Worm (Caenorhabditis elegans): Measurements from ENCODE around the gene str-150.
A peak's percentile ranks its signal among the peaks of the same experiment; 100 is the strongest.

str-150 gene

DNA sequence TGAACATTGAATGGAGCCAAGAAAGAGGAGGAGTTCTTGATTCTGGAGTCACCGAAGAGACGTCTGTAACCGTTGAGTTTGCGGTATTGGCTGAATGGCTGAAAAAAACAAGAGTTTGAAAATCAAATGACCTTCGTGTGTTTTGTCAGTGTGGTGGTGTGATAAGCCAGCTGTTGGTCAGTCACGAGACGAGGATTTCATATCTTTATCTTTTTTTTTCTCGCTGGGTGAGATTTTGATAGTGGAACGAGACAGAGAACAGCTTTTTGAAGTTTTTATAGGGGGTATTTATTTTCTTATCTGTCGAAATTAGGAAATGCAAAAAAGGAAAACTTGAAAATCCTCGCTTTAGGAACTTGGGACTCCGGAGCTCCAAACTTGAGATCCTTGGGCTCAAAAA lies 11.4 kb downstream of the str-150 start:
- TF ChIP-seq nhr-80 (tag; optimal IDR thresholded peaks at IDR 0.05): peak; percentile 20
- no peak for TF ChIP-seq T26A5.8 (tag; optimal IDR thresholded peaks at IDR 0.05)
- 0 out of 2 replicates have a peak, but pooled peaks have one; percentile 8 for TF ChIP-seq K11D2.4 (GFP tag; IDR thresholded peaks at IDR 0.05)
- no peak for TF ChIP-seq F10E7.11 (tag; optimal IDR thresholded peaks at IDR 0.05)
- TF ChIP-seq pbrm-1 (GFP tag; IDR thresholded peaks at IDR 0.05): peak; percentile 25; the same call in 1 of the 2 replicates
- no peak for TF ChIP-seq F23B12.7 (tag; optimal IDR thresholded peaks at IDR 0.05; ENCODE audit: insufficient read depth)
- TF ChIP-seq attf-5 (GFP tag; optimal IDR thresholded peaks at IDR 0.05): no peak
- no peak for TF ChIP-seq hlh-26 (GFP tag; conservative IDR thresholded peaks at IDR 0.05)

DNA sequence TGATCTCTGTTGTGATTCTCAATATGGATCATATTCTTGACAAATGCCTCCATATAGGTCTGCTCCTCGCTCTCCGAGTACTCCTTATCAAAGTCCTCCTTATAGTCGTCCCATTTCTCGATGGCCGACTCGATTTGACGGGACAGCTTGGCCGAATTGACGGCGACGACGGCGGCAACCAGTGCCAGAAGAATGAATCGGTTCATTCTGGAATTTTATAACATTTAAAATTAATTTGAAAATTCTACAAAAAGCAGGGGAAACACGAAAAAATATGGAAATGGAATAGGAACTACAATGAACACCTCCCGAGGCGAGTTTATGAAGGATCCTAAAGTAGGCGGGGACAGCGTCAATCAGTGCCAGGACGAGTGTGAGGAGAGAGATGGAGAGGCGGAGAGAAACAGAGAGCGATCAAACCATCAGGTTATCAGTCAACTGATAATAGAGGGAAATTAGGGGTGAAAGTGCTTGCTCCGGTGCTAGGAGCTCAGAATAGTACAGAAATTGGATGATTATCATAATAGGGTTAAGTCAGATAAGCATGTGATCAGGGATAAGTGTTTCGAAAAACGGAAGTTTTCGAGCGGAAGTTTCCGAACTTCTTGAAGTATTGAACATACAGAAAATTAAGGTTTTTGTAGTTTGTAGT lies 12.2 kb downstream of the str-150 start, which contains the start of gene cpl-1:
TSS of gene cpl-1 (minus strand) at position 207 of the 652 bp plus-strand sequence.
- no peak for TF ChIP-seq gei-17 (GFP tag; optimal IDR thresholded peaks at IDR 0.05)
- no peak for TF ChIP-seq bed-2 (GFP tag; IDR thresholded peaks at IDR 0.05)
- TF ChIP-seq hsf-1 (GFP tag; IDR thresholded peaks at IDR 0.05): no peak
- no peak for TF ChIP-seq ztf-25 (GFP tag; IDR thresholded peaks at IDR 0.05)
- TF ChIP-seq nhr-80 (tag; optimal IDR thresholded peaks at IDR 0.05): peak; percentile 74
- TF ChIP-seq nhr-179 (tag; optimal IDR thresholded peaks at IDR 0.05): no peak
- no peak for TF ChIP-seq repo-1 (tag; optimal IDR thresholded peaks at IDR 0.05)
- no peak for TF ChIP-seq nfya-1 (tag; optimal IDR thresholded peaks at IDR 0.05; ENCODE audit: borderline replicate concordance, insufficient read depth)
- TF ChIP-seq B0261.1 (tag; optimal IDR thresholded peaks at IDR 0.05): no peak
- TF ChIP-seq nfya-2 (GFP tag; IDR thresholded peaks at IDR 0.05): no peak
- no peak for TF ChIP-seq efl-1 (GFP tag; optimal IDR thresholded peaks at IDR 0.05)
- no peak for TF ChIP-seq snpc-1.1 (tag; optimal IDR thresholded peaks at IDR 0.05; ENCODE audit: insufficient read depth)
- TF ChIP-seq sea-2 (GFP tag; IDR thresholded peaks at IDR 0.05): no peak
- TF ChIP-seq lin-40 (tag; optimal IDR thresholded peaks at IDR 0.05): no peak
- TF ChIP-seq hlh-12 (tag; optimal IDR thresholded peaks at IDR 0.05): no peak
- no peak for TF ChIP-seq madf-3 (GFP tag; IDR thresholded peaks at IDR 0.05)
- no peak for TF ChIP-seq die-1 (tag; optimal IDR thresholded peaks at IDR 0.05)
- TF ChIP-seq B0035.1 (tag; optimal IDR thresholded peaks at IDR 0.05): no peak
- TF ChIP-seq chd-7 (tag; optimal IDR thresholded peaks at IDR 0.05): no peak
- TF ChIP-seq ztf-28 (GFP tag; IDR thresholded peaks at IDR 0.05): no peak
- no peak for TF ChIP-seq ceh-91 (GFP tag; IDR thresholded peaks at IDR 0.05)
- TF ChIP-seq hmg-20 (GFP tag; IDR thresholded peaks at IDR 0.05): no peak
- peak; percentile 42; the same call in 1 of the 2 replicates for TF ChIP-seq B0336.3 (GFP tag; IDR thresholded peaks at IDR 0.05)
- no peak for TF ChIP-seq lin-35 (GFP tag; optimal IDR thresholded peaks at IDR 0.05)
- no peak for TF ChIP-seq pha-4 (tag; optimal IDR thresholded peaks at IDR 0.05)
- TF ChIP-seq tbx-9 (tag; optimal IDR thresholded peaks at IDR 0.05; ENCODE audit: borderline replicate concordance): no peak
- TF ChIP-seq dox-1 (GFP tag; IDR thresholded peaks at IDR 0.05): no peak
- TF ChIP-seq Y67H2A.10 (GFP tag; conservative IDR thresholded peaks at IDR 0.05): no peak
- no peak for TF ChIP-seq ets-4 (GFP tag; optimal IDR thresholded peaks at IDR 0.05)
- TF ChIP-seq snpc-3.4 (tag; optimal IDR thresholded peaks at IDR 0.05): no peak
- TF ChIP-seq D2030.7 (GFP tag; IDR thresholded peaks at IDR 0.05): no peak
- no peak for TF ChIP-seq sptf-2 (GFP tag; optimal IDR thresholded peaks at IDR 0.05)
- no peak for TF ChIP-seq ceh-58 (GFP tag; IDR thresholded peaks at IDR 0.05)
- peak; percentile 69 for TF ChIP-seq zfh-2 (GFP tag; conservative IDR thresholded peaks at IDR 0.05)
- TF ChIP-seq nfyb-1 (GFP tag; IDR thresholded peaks at IDR 0.05): 0 out of 2 replicates have a peak, but pooled peaks have one; percentile 36
- peak; percentile 47 for TF ChIP-seq sdz-38 (tag; optimal IDR thresholded peaks at IDR 0.05)
- TF ChIP-seq cebp-2 (GFP tag; IDR thresholded peaks at IDR 0.05): no peak
- no peak for TF ChIP-seq dpff-1 (tag; optimal IDR thresholded peaks at IDR 0.05)
- no peak for TF ChIP-seq dpl-1 (GFP tag; optimal IDR thresholded peaks at IDR 0.05)
- no peak for TF ChIP-seq athp-1 (tag; optimal IDR thresholded peaks at IDR 0.05)

Data from whole organism, young adult.